Worm (Caenorhabditis elegans) whole organism, early embryonic: ENCODE data around the gene C45B2.6.

Source experiments
- B0310.2 ChIP-seq: sonication (generic microtip); optimal IDR thresholded peaks from 2 replicates; lab custom pipeline; 2016; ENCODE audit warnings: mild to moderate bottlenecking, missing genetic modification characterization, missing compliant biosample characterization
- F13C5.2 ChIP-seq: sonication (generic microtip); optimal IDR thresholded peaks from 2 replicates; lab custom pipeline; 2017; ENCODE audit warnings: mild to moderate bottlenecking, missing genetic modification characterization, inconsistent platforms, missing compliant biosample characterization
- ama-1 ChIP-seq: fragments of 150-350 bp; optimal IDR thresholded peaks from 2 replicates; lab custom pipeline; 2014
- ceh-13 ChIP-seq: fragments of 200-800 bp; sonication (Bioruptor generic); optimal IDR thresholded peaks from 2 replicates; lab custom pipeline; 2018; ENCODE audit warnings: mild to moderate bottlenecking, missing genetic modification characterization, missing compliant biosample characterization
- ets-7 ChIP-seq: sonication (generic microtip); optimal IDR thresholded peaks from 2 replicates; lab custom pipeline; 2016; ENCODE audit warnings: missing genotype, missing genetic modification characterization, missing compliant biosample characterization
- hmbx-1 ChIP-seq: sonication (generic microtip); optimal IDR thresholded peaks from 2 replicates; lab custom pipeline; 2016; ENCODE audit warnings: mild to moderate bottlenecking, missing genetic modification characterization, missing compliant biosample characterization
- hnd-1 ChIP-seq: sonication (generic microtip); optimal IDR thresholded peaks from 2 replicates; lab custom pipeline; 2016; ENCODE audit warnings: missing genetic modification characterization, missing compliant biosample characterization
- pes-1 ChIP-seq: fragments of 200-800 bp; sonication (Bioruptor generic); IDR thresholded peaks from 2 replicates; pipeline ENCODE4 v1.3.6; 2022; ENCODE audit warnings: missing genetic modification reagents, missing genetic modification characterization, missing compliant biosample characterization
- scrt-1 ChIP-seq: fragments of 200-800 bp; sonication (Bioruptor generic); IDR thresholded peaks from 2 replicates; pipeline ENCODE4 v1.3.6; 2022; ENCODE audit warnings: missing genetic modification characterization, missing compliant biosample characterization
- sea-1 ChIP-seq: fragments of 200-800 bp; sonication (Bioruptor generic); conservative IDR thresholded peaks from 2 replicates; pipeline ENCODE4 v1.3.6; 2022; ENCODE audit warnings: missing genetic modification characterization, missing compliant biosample characterization
- tra-4 ChIP-seq: sonication (generic microtip); optimal IDR thresholded peaks from 2 replicates; lab custom pipeline; 2017; ENCODE audit warnings: missing genetic modification characterization, missing compliant biosample characterization

ce11 chrX:6082660-6083059, 30.0 kb downstream of the C45B2.6 start, which contains the start of gene C45B2.3:
- TF ChIP-seq ama-1 (lab: Kevin White, UChicago) (no peak), scrt-1 (GFP tag; lab: Robert Waterston, UW) (no peak), B0310.2 (tag; lab: Kevin White, UChicago) (no peak), ets-7 (tag; lab: Kevin White, UChicago) (no peak), tra-4 (tag; lab: Kevin White, UChicago) (no peak), F13C5.2 (no peak), sea-1 (no peak), ceh-13 (GFP tag; lab: Kevin White, UChicago) (no peak), hmbx-1 (no peak), hnd-1 (no peak), pes-1 (GFP tag; lab: Robert Waterston, UW) (no peak)
